Fruit fly (Drosophila melanogaster): ENCODE data around the gene CG3808.

CG3808 gene

dm6 chr3L:19024800-19025199, 24.4 kb upstream of the CG3808 start (continued):
- peak; percentile 64 for TF ChIP-seq jing (GFP tag; optimal IDR thresholded peaks at IDR 0.05)
- TF ChIP-seq CTCF (GFP tag; optimal IDR thresholded peaks at IDR 0.05) = peak; percentile 36
- TF ChIP-seq pb (GFP tag; optimal IDR thresholded peaks at IDR 0.05) = peak; percentile 61
- TF ChIP-seq ap (GFP tag; IDR thresholded peaks at IDR 0.05) = peak; percentile 79
- no peak for TF ChIP-seq Hand (GFP tag; optimal IDR thresholded peaks at IDR 0.05)
- peak; percentile 61 for TF ChIP-seq CG12659 (GFP tag; optimal IDR thresholded peaks at IDR 0.05)
- peak; percentile 66; the same call in 1 of the 2 replicates for TF ChIP-seq dati (GFP tag; IDR thresholded peaks at IDR 0.05)
- TF ChIP-seq HLH54F (GFP tag; optimal IDR thresholded peaks at IDR 0.05) = peak; percentile 50
- peak; percentile 70 for TF ChIP-seq CG2202 (tag; optimal IDR thresholded peaks at IDR 0.05)
- TF ChIP-seq Opbp (GFP tag; IDR thresholded peaks at IDR 0.05; ENCODE audit: partially characterized antibody) = no peak
- TF ChIP-seq rib (GFP tag; IDR thresholded peaks at IDR 0.05) = no peak
- TF ChIP-seq Jarid2 (GFP tag; optimal IDR thresholded peaks at IDR 0.05) = no peak
- TF ChIP-seq CG8944 (GFP tag; optimal IDR thresholded peaks at IDR 0.05) = peak; percentile 78
- TF ChIP-seq CG17912 (GFP tag; optimal IDR thresholded peaks at IDR 0.05) = no peak
- TF ChIP-seq esg (GFP tag; conservative IDR thresholded peaks at IDR 0.05) = peak; percentile 75
- no peak for TF ChIP-seq CG13894 (tag; optimal IDR thresholded peaks at IDR 0.05)
- peak; percentile 41 for TF ChIP-seq CHES-1-like (GFP tag; optimal IDR thresholded peaks at IDR 0.05)
- TF ChIP-seq schlank (tag; optimal IDR thresholded peaks at IDR 0.05) = no peak
- no peak for TF ChIP-seq br (optimal IDR thresholded peaks at IDR 0.05)
- TF ChIP-seq pnt (GFP tag; optimal IDR thresholded peaks at IDR 0.05) = peak; percentile 58
- TF ChIP-seq Bgb (GFP tag; IDR thresholded peaks at IDR 0.05; ENCODE audit: partially characterized antibody) = no peak
- TF ChIP-seq CG18262 (tag; optimal IDR thresholded peaks at IDR 0.05) = peak; percentile 90
- no peak for TF ChIP-seq run (tag; optimal IDR thresholded peaks at IDR 0.05)
- TF ChIP-seq fru (optimal IDR thresholded peaks at IDR 0.05) = no peak
- no peak for TF ChIP-seq tll (GFP tag; optimal IDR thresholded peaks at IDR 0.05)
- TF ChIP-seq Hmx (GFP tag; optimal IDR thresholded peaks at IDR 0.05) = no peak
- TF ChIP-seq CG31365 (tag; optimal IDR thresholded peaks at IDR 0.05) = no peak
- TF ChIP-seq TFAM (GFP tag; optimal IDR thresholded peaks at IDR 0.05) = no peak
- no peak for TF ChIP-seq CG3995 (GFP tag; optimal IDR thresholded peaks at IDR 0.05)
- TF ChIP-seq CG5180 (GFP tag; optimal IDR thresholded peaks at IDR 0.05) = peak; percentile 54
- TF ChIP-seq ken (GFP tag; IDR thresholded peaks at IDR 0.05) = peak; percentile 68; the same call in 2 of the 3 replicates
- TF ChIP-seq Lhr (GFP tag; optimal IDR thresholded peaks at IDR 0.05) = peak; percentile 53
- TF ChIP-seq vnd (GFP tag; IDR thresholded peaks at IDR 0.05; ENCODE audit: partially characterized antibody) = no peak
- TF ChIP-seq Xbp1 (GFP tag; optimal IDR thresholded peaks at IDR 0.05) = peak; percentile 78
- TF ChIP-seq CG1602 (GFP tag; optimal IDR thresholded peaks at IDR 0.05) = peak; percentile 58
- peak; percentile 38 for TF ChIP-seq CG1603 (tag; optimal IDR thresholded peaks at IDR 0.05)
- peak; percentile 79 for TF ChIP-seq H2.0 (GFP tag; IDR thresholded peaks at IDR 0.05)
- TF ChIP-seq Atf-2 (GFP tag; optimal IDR thresholded peaks at IDR 0.05) = peak; percentile 74
- peak; percentile 63 for TF ChIP-seq kay (GFP tag; optimal IDR thresholded peaks at IDR 0.05)
- peak; percentile 65 for TF ChIP-seq Fer1 (GFP tag; optimal IDR thresholded peaks at IDR 0.05)
- no peak for TF ChIP-seq luna (GFP tag; optimal IDR thresholded peaks at IDR 0.05)
- peak; percentile 74 to 86 for TF ChIP-seq chif (GFP tag; optimal IDR thresholded peaks at IDR 0.05)
- TF ChIP-seq Nf-YA (GFP tag; IDR thresholded peaks at IDR 0.05) = 0 out of 2 replicates have a peak, but pooled peaks have one; percentile 39
- TF ChIP-seq CG13123 (GFP tag; optimal IDR thresholded peaks at IDR 0.05) = peak; percentile 23
- peak; percentile 13 for TF ChIP-seq CG9817 (tag; optimal IDR thresholded peaks at IDR 0.05)
- TF ChIP-seq CG2712 (tag; optimal IDR thresholded peaks at IDR 0.05) = peak; percentile 90
- TF ChIP-seq Doc2 (GFP tag; IDR thresholded peaks at IDR 0.05) = 0 out of 2 replicates have a peak, but pooled peaks have one; percentile 12
- no peak for TF ChIP-seq CG7963 (GFP tag; IDR thresholded peaks at IDR 0.05; ENCODE audit: partially characterized antibody)
- peak; percentile 76 for TF ChIP-seq Chrac-16 (GFP tag; optimal IDR thresholded peaks at IDR 0.05)
- TF ChIP-seq CG6654 (GFP tag; optimal IDR thresholded peaks at IDR 0.05) = peak; percentile 55
- TF ChIP-seq Doc3 (GFP tag; IDR thresholded peaks at IDR 0.05; ENCODE audit: partially characterized antibody) = no peak
- peak; percentile 83 for TF ChIP-seq az2 (GFP tag; optimal IDR thresholded peaks at IDR 0.05)
